Worm (Caenorhabditis elegans) whole organism, L2 larva: Measurements from ENCODE around the gene sec-61.A.

Experiments used
- lin-39 ChIP-seq: fragments of 150-350 bp; optimal IDR thresholded peaks from 2 replicates; lab custom pipeline; 2014; ENCODE audit warnings: missing biosample characterization, missing genetic modification reagents, missing genetic modification characterization
- lsy-2 ChIP-seq, 2 experiments: fragments of 150-350 bp in 1 of 2; sonication (generic microtip) in 1 of 2; optimal IDR thresholded peaks; 2 replicates each; lab custom pipeline; 2014 to 2017; ENCODE audit warnings: missing biosample characterization in 2 of 2, missing genetic modification characterization in 2 of 2
- mbf-1 ChIP-seq: sonication (generic microtip); optimal IDR thresholded peaks from 2 replicates; lab custom pipeline; 2017; ENCODE audit warnings: missing biosample characterization, missing genetic modification characterization
- mdl-1 ChIP-seq, 2 experiments: fragments of 150-350 bp in 1 of 2; sonication (generic microtip) in 1 of 2; optimal IDR thresholded peaks; 2 replicates each; lab custom pipeline; 2017; ENCODE audit warnings: missing biosample characterization in 2 of 2, missing genetic modification characterization in 2 of 2
- nhr-237 ChIP-seq: fragments of 150-350 bp; optimal IDR thresholded peaks from 2 replicates; lab custom pipeline; 2014; ENCODE audit warnings: missing biosample characterization, missing genetic modification characterization
- nhr-6 ChIP-seq: fragments of 150-350 bp; optimal IDR thresholded peaks from 2 replicates; lab custom pipeline; 2014; ENCODE audit warnings: missing biosample characterization, missing genetic modification characterization
- peb-1 ChIP-seq: fragments of 150-350 bp; optimal IDR thresholded peaks from 2 replicates; lab custom pipeline; 2014; ENCODE audit warnings: missing biosample characterization, missing genetic modification characterization

DNA sequence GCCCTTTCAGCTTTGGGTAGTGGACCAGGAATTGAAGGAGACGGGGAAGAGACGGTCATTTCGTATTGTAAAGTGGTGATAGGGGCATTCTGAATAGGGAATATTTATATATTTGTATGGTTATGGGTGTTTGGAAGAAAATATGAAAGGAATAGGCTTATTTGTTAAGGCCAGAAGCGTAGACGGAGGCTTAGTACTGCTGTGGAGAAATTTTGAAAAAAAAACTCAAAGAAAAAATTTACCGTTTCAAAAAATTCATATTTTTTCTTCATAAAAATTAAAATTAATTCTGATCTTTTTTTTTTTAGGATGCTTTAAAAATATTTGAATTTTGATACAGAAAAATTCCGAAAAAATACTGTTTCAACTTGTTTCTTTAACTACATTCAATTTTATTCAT is 4.0 kb upstream of the sec-61.A start, which contains the start of gene hhat-2:
- TF ChIP-seq lsy-2 (tag; optimal IDR thresholded peaks at IDR 0.05; lab: Kevin White, UChicago) = no peak
- no peak for TF ChIP-seq mbf-1 (tag; lab: Kevin White, UChicago)
- TF ChIP-seq lin-39 (tag; lab: Kevin White, UChicago) = no peak
- no peak for TF ChIP-seq mdl-1 (tag; optimal IDR thresholded peaks at IDR 0.05; lab: Kevin White, UChicago)
- no peak for TF ChIP-seq peb-1 (tag; lab: Kevin White, UChicago)
- TF ChIP-seq nhr-237 (tag; lab: Kevin White, UChicago) = no peak
- no peak for TF ChIP-seq nhr-6 (tag; lab: Kevin White, UChicago)
